Fruit fly (Drosophila melanogaster): ENCODE data around the gene ome.

The ome gene

dm6 chr3L:14789676-14790075 lies 117.0 kb downstream of the ome start, which contains the start of gene Helz (continued):
- TF ChIP-seq sug (tag; optimal IDR thresholded peaks at IDR 0.05) = no peak
- TF ChIP-seq CG1603 (tag; optimal IDR thresholded peaks at IDR 0.05) = peak; percentile 52
- TF ChIP-seq HmgZ (tag; optimal IDR thresholded peaks at IDR 0.05) = peak; percentile 39

dm6 chr3L:14790127-14790589 lies 117.5 kb downstream of the ome start:
- TF ChIP-seq CG17361 (GFP tag; IDR thresholded peaks at IDR 0.05) (peak; percentile 72), Fer3 (tag; optimal IDR thresholded peaks at IDR 0.05) (peak; percentile 74), CG10267 (tag; optimal IDR thresholded peaks at IDR 0.05) (peak; percentile 96), corto (GFP tag; optimal IDR thresholded peaks at IDR 0.05) (peak; percentile 64), kni (GFP tag; optimal IDR thresholded peaks at IDR 0.05) (no peak), klu (GFP tag; IDR thresholded peaks at IDR 0.05) (peak; percentile 82), peb (GFP tag; IDR thresholded peaks at IDR 0.05) (peak; percentile 56; the same call in 1 of the 2 replicates), CG17328 (GFP tag; IDR thresholded peaks at IDR 0.05) (peak; percentile 58), ase (GFP tag; IDR thresholded peaks at IDR 0.05) (peak; percentile 35; the same call in 1 of the 3 replicates), Fer1 (GFP tag; optimal IDR thresholded peaks at IDR 0.05) (peak; percentile 77), Hsf (GFP tag; optimal IDR thresholded peaks at IDR 0.05) (peak; percentile 90), CG32767 (GFP tag; IDR thresholded peaks at IDR 0.05) (peak; percentile 74), Ssrp (tag; optimal IDR thresholded peaks at IDR 0.05) (peak; percentile 37), Mes4 (GFP tag; optimal IDR thresholded peaks at IDR 0.05) (peak; percentile 82), sens (GFP tag) (peak; percentile 98), CHES-1-like (GFP tag; optimal IDR thresholded peaks at IDR 0.05) (peak; percentile 82), emc (GFP tag; optimal IDR thresholded peaks at IDR 0.05) (peak; percentile 52), Spps (tag; optimal IDR thresholded peaks at IDR 0.05) (peak; percentile 10), sd (tag; optimal IDR thresholded peaks at IDR 0.05) (no peak), Chrac-16 (GFP tag; optimal IDR thresholded peaks at IDR 0.05) (peak; percentile 56), CG10979 (tag; optimal IDR thresholded peaks at IDR 0.05) (peak; percentile 37), pita (GFP tag; optimal IDR thresholded peaks at IDR 0.05) (no peak), slou (GFP tag; optimal IDR thresholded peaks at IDR 0.05) (peak; percentile 64), ERR (GFP tag; optimal IDR thresholded peaks at IDR 0.05) (peak; percentile 68), CG3726 (GFP tag; IDR thresholded peaks at IDR 0.05) (0 out of 3 replicates have a peak, but pooled peaks have one; percentile 20), CG15269 (tag; optimal IDR thresholded peaks at IDR 0.05) (no peak), gem (tag; optimal IDR thresholded peaks at IDR 0.05) (peak; percentile 74), sisA (GFP tag; IDR thresholded peaks at IDR 0.05) (peak; percentile 76), CG10565 (GFP tag; optimal IDR thresholded peaks at IDR 0.05) (peak; percentile 4), row (GFP tag; IDR thresholded peaks at IDR 0.05) (peak; percentile 72), CG12299 (tag; optimal IDR thresholded peaks at IDR 0.05) (peak; percentile 72), toy (GFP tag; IDR thresholded peaks at IDR 0.05) (0 out of 2 replicates have a peak, but pooled peaks have one; percentile 22), bsh (GFP tag; optimal IDR thresholded peaks at IDR 0.05) (peak in 1 of 2 experiments; percentile 58), gro (GFP tag; optimal IDR thresholded peaks at IDR 0.05) (peak; percentile 85), CG30403 (GFP tag; optimal IDR thresholded peaks at IDR 0.05) (peak; percentile 83), CG9609 (GFP tag; optimal IDR thresholded peaks at IDR 0.05) (peak; percentile 84), HLH4C (GFP tag; IDR thresholded peaks at IDR 0.05; ENCODE audit: partially characterized antibody) (peak; percentile 76), CG13894 (tag; optimal IDR thresholded peaks at IDR 0.05) (no peak), CG12155 (GFP tag; optimal IDR thresholded peaks at IDR 0.05) (peak; percentile 94), NC2β (GFP tag; optimal IDR thresholded peaks at IDR 0.05) (peak; percentile 80), CG6813 (GFP tag; optimal IDR thresholded peaks at IDR 0.05) (no peak), CG16779 (GFP tag; IDR thresholded peaks at IDR 0.05) (peak; percentile 74), BtbVII (GFP tag; optimal IDR thresholded peaks at IDR 0.05) (peak; percentile 49), dimm (GFP tag; IDR thresholded peaks at IDR 0.05) (no peak), mirr (GFP tag; optimal IDR thresholded peaks at IDR 0.05) (no peak), CG10654 (GFP tag; optimal IDR thresholded peaks at IDR 0.05) (peak; percentile 83)

All from whole organism, embryonic.